Worm (Caenorhabditis elegans): ENCODE results near the gene srx-80.

ce11 chrV:11548914-11549406 is 44.6 kb upstream of the srx-80 start, which contains the start of the genes F38B7.17 and F38B7.3:
- TF ChIP-seq snpc-4 (tag; optimal IDR thresholded peaks at IDR 0.05) (no peak), blmp-1 (tag; optimal IDR thresholded peaks at IDR 0.05; ENCODE audit: insufficient read depth) (peak; percentile 77), lsy-2 (tag; optimal IDR thresholded peaks at IDR 0.05) (peak in 1 of 2 experiments; percentile 70), elt-1 (tag; optimal IDR thresholded peaks at IDR 0.05) (no peak), nhr-237 (tag; optimal IDR thresholded peaks at IDR 0.05) (no peak), lin-39 (tag; optimal IDR thresholded peaks at IDR 0.05) (no peak), R02D3.7 (tag; optimal IDR thresholded peaks at IDR 0.05) (no peak), unc-62 (GFP tag; optimal IDR thresholded peaks at IDR 0.05) (no peak), nhr-12 (tag; optimal IDR thresholded peaks at IDR 0.05) (no peak), egl-27 (tag; optimal IDR thresholded peaks at IDR 0.05) (no peak), alr-1 (tag; optimal IDR thresholded peaks at IDR 0.05) (no peak), fos-1 (tag; optimal IDR thresholded peaks at IDR 0.05) (peak; percentile 56), ama-1 (optimal IDR thresholded peaks at IDR 0.05) (peak; percentile 79)
